Fruit fly (Drosophila melanogaster) whole organism, embryonic: ENCODE results near the gene CG6040.

Source experiments
- Abd-B ChIP-seq: fragments of 200-800 bp; sonication (Bioruptor generic); optimal IDR thresholded peaks from 2 replicates; lab custom pipeline; 2018; ENCODE audit warnings: missing biosample characterization, mild to moderate bottlenecking, missing genetic modification characterization, moderate library complexity
- BEAF-32 ChIP-seq: fragments of 200-800 bp; sonication (Bioruptor generic); optimal IDR thresholded peaks from 3 replicates; lab custom pipeline; 2017; ENCODE audit warnings: missing biosample characterization, missing genetic modification characterization, mild to moderate bottlenecking, moderate library complexity, missing genetic modification reagents
- CG10274 ChIP-seq: fragments of 200-800 bp; sonication (Bioruptor generic); optimal IDR thresholded peaks from 3 replicates; lab custom pipeline; 2017; ENCODE audit warnings: missing biosample characterization, mild to moderate bottlenecking, missing genetic modification characterization
- CG10462 ChIP-seq: fragments of 200-800 bp; sonication (Bioruptor generic); optimal IDR thresholded peaks from 2 replicates; lab custom pipeline; 2016; ENCODE audit warnings: missing biosample characterization, missing genetic modification characterization
- CG10654 ChIP-seq: fragments of 200-800 bp; sonication (Bioruptor generic); optimal IDR thresholded peaks from 2 replicates; lab custom pipeline; 2016; ENCODE audit warnings: missing biosample characterization, missing genetic modification characterization
- CG11456 ChIP-seq: fragments of 200-800 bp; sonication (Bioruptor generic); IDR thresholded peaks from 3 replicates; pipeline ENCODE4 v1.3.6; 2022; ENCODE audit warnings: missing biosample characterization, missing genetic modification characterization
- CG11560 ChIP-seq: fragments of 200-800 bp; sonication (Bioruptor generic); IDR thresholded peaks from 3 replicates; pipeline ENCODE4 v1.3.6; 2022; ENCODE audit warnings: missing biosample characterization, missing genetic modification characterization
- CG11695 ChIP-seq: fragments of 200-800 bp; sonication (Bioruptor generic); IDR thresholded peaks from 3 replicates; pipeline ENCODE4 v1.3.6; 2022; ENCODE audit warnings: missing biosample characterization, missing genetic modification characterization
- CG12391 ChIP-seq: fragments of 200-800 bp; sonication (Bioruptor generic); optimal IDR thresholded peaks from 3 replicates; lab custom pipeline; 2018; ENCODE audit warnings: missing biosample characterization, mild to moderate bottlenecking, missing genetic modification characterization, moderate library complexity
- CG12942 ChIP-seq: fragments of 200-800 bp; sonication (Bioruptor generic); optimal IDR thresholded peaks from 3 replicates; lab custom pipeline; 2016; ENCODE audit warnings: missing biosample characterization, missing genetic modification characterization
- CG17186 ChIP-seq: fragments of 200-800 bp; sonication (Bioruptor generic); optimal IDR thresholded peaks from 3 replicates; lab custom pipeline; 2017; ENCODE audit warnings: missing biosample characterization, missing genetic modification reagents, missing genetic modification characterization
- CG18599 ChIP-seq: fragments of 200-800 bp; sonication (Bioruptor generic); optimal IDR thresholded peaks from 3 replicates; lab custom pipeline; 2017; ENCODE audit warnings: missing biosample characterization, missing genetic modification characterization, mild to moderate bottlenecking, moderate library complexity, missing genetic modification reagents
- CG2116 ChIP-seq: fragments of 200-800 bp; sonication (Bioruptor generic); optimal IDR thresholded peaks from 3 replicates; lab custom pipeline; 2018; ENCODE audit warnings: missing biosample characterization, mild to moderate bottlenecking, missing genetic modification characterization
- CG3726 ChIP-seq: fragments of 200-800 bp; sonication (Bioruptor generic); IDR thresholded peaks from 3 replicates; pipeline ENCODE4, ENCODE4 v1.3.6; 2022; ENCODE audit warnings: missing biosample characterization, missing genetic modification characterization
- CG3995 ChIP-seq: fragments of 200-800 bp; sonication (Bioruptor generic); optimal IDR thresholded peaks from 3 replicates; lab custom pipeline; 2016; ENCODE audit warnings: missing biosample characterization, missing genetic modification characterization
- CG4404 ChIP-seq: fragments of 200-800 bp; sonication (Bioruptor generic); IDR thresholded peaks from 2 replicates; pipeline ENCODE4 v1.3.6; 2022; ENCODE audit warnings: missing biosample characterization, missing genetic modification characterization
- CG4424 ChIP-seq: fragments of 200-800 bp; sonication (Bioruptor generic); optimal IDR thresholded peaks from 3 replicates; lab custom pipeline; 2016; ENCODE audit warnings: missing biosample characterization, missing genetic modification characterization
- CG4617 ChIP-seq: fragments of 200-800 bp; sonication (Bioruptor generic); optimal IDR thresholded peaks from 3 replicates; lab custom pipeline; 2016; ENCODE audit warnings: missing biosample characterization, missing genetic modification characterization, borderline replicate concordance
- CG6813 ChIP-seq: fragments of 200-800 bp; sonication (Bioruptor generic); optimal IDR thresholded peaks from 2 replicates; lab custom pipeline; 2017; ENCODE audit warnings: missing biosample characterization, missing genetic modification characterization, mild to moderate bottlenecking, moderate library complexity, missing genetic modification reagents
- CG8290 ChIP-seq, 3 experiments: fragments of 200-800 bp; sonication (Bioruptor generic); optimal IDR thresholded peaks; 2 replicates each; lab custom pipeline; 2016 to 2019; ENCODE audit warnings: missing biosample characterization in 3 of 3, missing genetic modification characterization in 3 of 3, mild to moderate bottlenecking in 2 of 3, moderate library complexity in 1 of 3
- CG9609 ChIP-seq: fragments of 200-800 bp; sonication (Bioruptor generic); optimal IDR thresholded peaks from 3 replicates; lab custom pipeline; 2016; ENCODE audit warnings: missing biosample characterization, missing genetic modification characterization
- CG9797 ChIP-seq: fragments of 200-800 bp; sonication (Bioruptor generic); optimal IDR thresholded peaks from 3 replicates; lab custom pipeline; 2018; ENCODE audit warnings: missing biosample characterization, mild to moderate bottlenecking, missing genetic modification characterization
- CTCF ChIP-seq: fragments of 200-800 bp; sonication (Bioruptor generic); optimal IDR thresholded peaks from 2 replicates; lab custom pipeline; 2017; ENCODE audit warnings: missing biosample characterization, mild to moderate bottlenecking, missing genetic modification characterization, moderate library complexity
- Gug ChIP-seq: fragments of 200-800 bp; sonication (Bioruptor generic); IDR thresholded peaks from 4 replicates; pipeline ENCODE4 v1.3.6; 2022; ENCODE audit warnings: missing biosample characterization, missing genetic modification characterization
- HLH3B ChIP-seq: fragments of 200-800 bp; sonication (Bioruptor generic); IDR thresholded peaks from 2 replicates; pipeline ENCODE4 v1.3.6; 2022; ENCODE audit warnings: missing biosample characterization, missing genetic modification characterization
- Hr3 ChIP-seq: fragments of 200-800 bp; sonication (Bioruptor generic); optimal IDR thresholded peaks from 3 replicates; lab custom pipeline; 2016; ENCODE audit warnings: missing biosample characterization, missing genetic modification characterization
- Optix ChIP-seq: fragments of 200-800 bp; sonication (Bioruptor generic); IDR thresholded peaks from 3 replicates; pipeline ENCODE4 v1.3.6; 2022; ENCODE audit warnings: missing biosample characterization, missing genetic modification characterization
- Poxn ChIP-seq: fragments of 200-800 bp; sonication (Bioruptor generic); IDR thresholded peaks from 2 replicates; pipeline ENCODE4 v1.3.6; 2022; ENCODE audit warnings: missing biosample characterization, missing genetic modification characterization
- Xrp1 ChIP-seq: fragments of 200-800 bp; sonication (Bioruptor generic); IDR thresholded peaks from 2 replicates; pipeline ENCODE4 v1.3.6; 2022; ENCODE audit warnings: missing biosample characterization, missing genetic modification characterization
- abd-A ChIP-seq: fragments of 200-800 bp; sonication (Bioruptor generic); optimal IDR thresholded peaks from 3 replicates; lab custom pipeline; 2019; ENCODE audit warnings: missing biosample characterization, mild to moderate bottlenecking, missing genetic modification characterization, moderate library complexity
- al ChIP-seq: fragments of 200-800 bp; sonication (Bioruptor generic); IDR thresholded peaks from 2 replicates; pipeline ENCODE4 v1.3.6; 2022; ENCODE audit warnings: missing biosample characterization, missing genetic modification characterization
- ap ChIP-seq: fragments of 200-800 bp; sonication (Bioruptor generic); IDR thresholded peaks from 2 replicates; pipeline ENCODE4 v1.3.6; 2022; ENCODE audit warnings: missing biosample characterization, missing genetic modification characterization
- az2 ChIP-seq: fragments of 200-800 bp; sonication (Bioruptor generic); optimal IDR thresholded peaks from 3 replicates; lab custom pipeline; 2016; ENCODE audit warnings: missing biosample characterization, missing genetic modification characterization
- da ChIP-seq: fragments of 200-800 bp; sonication (Bioruptor generic); optimal IDR thresholded peaks from 2 replicates; lab custom pipeline; 2016; ENCODE audit warnings: missing biosample characterization, missing genetic modification characterization
- ewg ChIP-seq: fragments of 200-800 bp; sonication (Bioruptor generic); optimal IDR thresholded peaks from 3 replicates; lab custom pipeline; 2017; ENCODE audit warnings: mild to moderate bottlenecking, missing biosample characterization, missing genetic modification reagents, missing genetic modification characterization
- fd64A ChIP-seq: fragments of 200-800 bp; sonication (Bioruptor generic); optimal IDR thresholded peaks from 3 replicates; lab custom pipeline; 2018; ENCODE audit warnings: missing biosample characterization, mild to moderate bottlenecking, missing genetic modification characterization
- fd96Cb ChIP-seq: fragments of 200-800 bp; sonication (Bioruptor generic); optimal IDR thresholded peaks from 2 replicates; lab custom pipeline; 2018; ENCODE audit warnings: missing biosample characterization, mild to moderate bottlenecking, missing genetic modification characterization, moderate library complexity
- fru ChIP-seq: fragments of >200 bp; optimal IDR thresholded peaks from 2 replicates; lab custom pipeline; 2017
- gsb-n ChIP-seq: fragments of 200-800 bp; sonication (Bioruptor generic); optimal IDR thresholded peaks from 3 replicates; lab custom pipeline; 2018; ENCODE audit warnings: missing biosample characterization, mild to moderate bottlenecking, missing genetic modification characterization
- h ChIP-seq: fragments of >200 bp; optimal IDR thresholded peaks from 2 replicates; lab custom pipeline; 2017
- inv ChIP-seq: fragments of 200-800 bp; sonication (Bioruptor generic); IDR thresholded peaks from 2 replicates; pipeline ENCODE4 v1.3.6; 2022; ENCODE audit warnings: missing biosample characterization, missing genetic modification characterization; ENCODE audit not compliant: partially characterized antibody
- klu ChIP-seq: fragments of 200-800 bp; sonication (Bioruptor generic); IDR thresholded peaks from 2 replicates; pipeline ENCODE4 v1.3.6; 2022; ENCODE audit warnings: missing biosample characterization, missing genetic modification characterization
- lmd ChIP-seq: fragments of 200-800 bp; sonication (Bioruptor generic); IDR thresholded peaks from 2 replicates; pipeline ENCODE4 v1.3.6; 2022; ENCODE audit warnings: missing biosample characterization, missing genetic modification characterization
- lov ChIP-seq, 2 experiments: fragments of 200-800 bp in 1 of 2; fragments of >200 bp in 1 of 2; sonication (Bioruptor generic) in 1 of 2; IDR thresholded peaks in 1 of 2; optimal IDR thresholded peaks in 1 of 2; 2 replicates in 1 of 2; 3 replicates in 1 of 2; pipeline versions ENCODE4 v1.3.6 to Lab custom; 2017 to 2022; ENCODE audit warnings: missing biosample characterization in 1 of 2, missing genetic modification characterization in 1 of 2
- nau ChIP-seq: fragments of 200-800 bp; sonication (Bioruptor generic); optimal IDR thresholded peaks from 3 replicates; lab custom pipeline; 2017; ENCODE audit warnings: missing biosample characterization, mild to moderate bottlenecking, missing genetic modification characterization, missing genetic modification reagents
- otp ChIP-seq: fragments of 200-800 bp; sonication (Bioruptor generic); IDR thresholded peaks from 3 replicates; pipeline ENCODE4, ENCODE4 v1.3.6; 2022; ENCODE audit warnings: missing biosample characterization, missing genetic modification characterization
- sens-2 ChIP-seq: fragments of 200-800 bp; sonication (Bioruptor generic); IDR thresholded peaks from 2 replicates; pipeline ENCODE4 v1.3.6; 2022; ENCODE audit warnings: missing biosample characterization, missing genetic modification characterization
- sim ChIP-seq: fragments of 200-800 bp; sonication (Bioruptor generic); IDR thresholded peaks from 2 replicates; pipeline ENCODE4 v1.3.6; 2022; ENCODE audit warnings: missing biosample characterization, missing genetic modification characterization
- so ChIP-seq: fragments of 200-800 bp; sonication (Bioruptor generic); IDR thresholded peaks from 3 replicates; pipeline ENCODE4 v1.3.6; 2022; ENCODE audit warnings: missing biosample characterization, missing genetic modification characterization
- sr ChIP-seq: fragments of 200-800 bp; sonication (Bioruptor generic); IDR thresholded peaks from 3 replicates; pipeline ENCODE4 v1.3.6; 2022; ENCODE audit warnings: missing biosample characterization, missing genetic modification characterization
- ttk ChIP-seq: fragments of 200-800 bp; sonication (Bioruptor generic); IDR thresholded peaks from 2 replicates; pipeline ENCODE4 v2.1.2; 2022; ENCODE audit warnings: missing biosample characterization, missing genetic modification characterization
- tup ChIP-seq: fragments of 200-800 bp; sonication (Bioruptor generic); optimal IDR thresholded peaks from 2 replicates; lab custom pipeline; 2016; ENCODE audit warnings: missing biosample characterization, mild to moderate bottlenecking, missing genetic modification characterization, moderate library complexity

Gene CG6040

DNA sequence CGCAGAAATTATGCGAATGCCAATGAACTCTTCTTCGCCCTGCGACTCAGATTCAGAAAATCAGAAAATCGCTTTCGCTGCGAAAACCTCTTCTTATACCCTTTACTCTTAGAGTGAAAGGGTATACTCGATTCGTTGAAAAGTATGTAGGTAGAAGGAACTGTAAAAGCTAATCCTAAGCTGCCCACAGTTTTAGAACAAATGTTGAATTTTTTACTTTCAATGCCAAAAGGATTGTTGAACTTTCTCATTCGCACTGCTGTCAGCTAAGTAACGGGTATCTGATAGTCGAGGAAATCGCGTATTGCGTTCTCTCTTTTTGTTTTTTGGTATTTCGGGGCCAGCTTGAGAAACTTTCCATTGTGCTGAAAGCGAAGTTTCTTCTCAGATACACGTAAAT lies 17.1 kb downstream of the CG6040 start (continued):
- TF ChIP-seq CG4617: no peak
- no peak for TF ChIP-seq CG3995 (GFP tag; lab: Kevin White, UChicago)
- no peak for TF ChIP-seq al (GFP tag; lab: Robert Waterston, UW)
- TF ChIP-seq CG18599 (GFP tag; lab: Kevin White, UChicago): no peak
- no peak for TF ChIP-seq CG10462
- TF ChIP-seq lov (optimal IDR thresholded peaks at IDR 0.05; lab: Kevin White, UChicago): no peak
- TF ChIP-seq lov (GFP tag; IDR thresholded peaks at IDR 0.05; lab: Robert Waterston, UW): no peak
- TF ChIP-seq CG10654 (GFP tag; lab: Kevin White, UChicago): peak; percentile 27
- 0 out of 3 replicates have a peak, but pooled peaks have one; percentile 30 for TF ChIP-seq Optix
- TF ChIP-seq nau (GFP tag; lab: Kevin White, UChicago): no peak
- TF ChIP-seq CG11560: no peak
- no peak for TF ChIP-seq sim (GFP tag; lab: Robert Waterston, UW)
- TF ChIP-seq ap (GFP tag; lab: Robert Waterston, UW): no peak
- no peak for TF ChIP-seq CG8290 (GFP tag; optimal IDR thresholded peaks at IDR 0.05; lab: Kevin White, UChicago)
- peak in 1 of 2 experiments; percentile 10 for TF ChIP-seq CG8290 (tag; optimal IDR thresholded peaks at IDR 0.05; lab: Kevin White, UChicago)
- TF ChIP-seq Poxn: no peak
- TF ChIP-seq h (lab: Kevin White, UChicago): no peak
- TF ChIP-seq Hr3 (GFP tag; lab: Kevin White, UChicago): peak; percentile 25
- no peak for TF ChIP-seq sens-2 (GFP tag; lab: Robert Waterston, UW)
- 0 out of 2 replicates have a peak, but pooled peaks have one; percentile 8 for TF ChIP-seq ttk (GFP tag; lab: Robert Waterston, UW)
- no peak for TF ChIP-seq CG9797 (GFP tag; lab: Kevin White, UChicago)
- no peak for TF ChIP-seq fru (lab: Kevin White, UChicago)
- TF ChIP-seq CG11456 (GFP tag; lab: Robert Waterston, UW): no peak
- no peak for TF ChIP-seq Gug (GFP tag; lab: Robert Waterston, UW)
- no peak for TF ChIP-seq BEAF-32 (GFP tag; lab: Kevin White, UChicago)
- no peak for TF ChIP-seq sr (GFP tag; lab: Robert Waterston, UW)
- TF ChIP-seq az2 (GFP tag; lab: Kevin White, UChicago): peak; percentile 58
- peak; percentile 33 for TF ChIP-seq CG12391 (tag; lab: Kevin White, UChicago)
- peak; percentile 22 for TF ChIP-seq fd64A (GFP tag; lab: Kevin White, UChicago)
- peak; percentile 25; the same call in 1 of the 2 replicates for TF ChIP-seq inv
- TF ChIP-seq CG10274: no peak
- no peak for TF ChIP-seq abd-A (tag; lab: Kevin White, UChicago)
- TF ChIP-seq CG17186 (GFP tag; lab: Kevin White, UChicago): no peak
- no peak for TF ChIP-seq CTCF (GFP tag; lab: Kevin White, UChicago)
- TF ChIP-seq Xrp1 (GFP tag; lab: Robert Waterston, UW): 0 out of 2 replicates have a peak, but pooled peaks have one; percentile 47
- peak; percentile 14 for TF ChIP-seq gsb-n
- TF ChIP-seq klu: no peak
- no peak for TF ChIP-seq tup
- TF ChIP-seq da (GFP tag; lab: Kevin White, UChicago): no peak
- peak; percentile 63 for TF ChIP-seq fd96Cb
- peak; percentile 11 for TF ChIP-seq ewg (GFP tag; lab: Kevin White, UChicago)
- TF ChIP-seq CG3726 (GFP tag; lab: Robert Waterston, UW): no peak
- no peak for TF ChIP-seq HLH3B (GFP tag; lab: Robert Waterston, UW)
- TF ChIP-seq CG4404 (GFP tag; lab: Robert Waterston, UW): no peak
- no peak for TF ChIP-seq CG6813 (GFP tag; lab: Kevin White, UChicago)
- TF ChIP-seq Abd-B (GFP tag; lab: Kevin White, UChicago): peak; percentile 41
- no peak for TF ChIP-seq otp (GFP tag; lab: Robert Waterston, UW)
- peak; percentile 25 for TF ChIP-seq CG9609
- TF ChIP-seq so (GFP tag; lab: Robert Waterston, UW): 0 out of 3 replicates have a peak, but pooled peaks have one; percentile 8
- TF ChIP-seq CG12942 (GFP tag; lab: Kevin White, UChicago): no peak
- TF ChIP-seq CG11695 (GFP tag; lab: Robert Waterston, UW): no peak
- no peak; the same call in 1 of the 2 replicates for TF ChIP-seq lmd (GFP tag; lab: Robert Waterston, UW)
- peak; percentile 11 for TF ChIP-seq CG4424
- TF ChIP-seq CG2116 (GFP tag; lab: Kevin White, UChicago): no peak
